Worm (Caenorhabditis elegans) whole organism, L3 larva: Measurements from ENCODE around the gene dat-1.
A peak's percentile ranks its signal among the peaks of the same experiment; 100 is the strongest.

ENCODE experiments used
- R02D3.7 ChIP-seq: fragments of 150-350 bp; optimal IDR thresholded peaks from 2 replicates; lab custom pipeline; 2014; ENCODE audit warnings: missing biosample characterization, missing genetic modification characterization
- ZK546.5 ChIP-seq: sonication (generic microtip); optimal IDR thresholded peaks from 2 replicates; lab custom pipeline; 2017; ENCODE audit warnings: missing biosample characterization, missing genetic modification characterization
- aly-2 ChIP-seq: fragments of 150-350 bp; optimal IDR thresholded peaks from 2 replicates; lab custom pipeline; 2014; ENCODE audit warnings: missing biosample characterization, missing genetic modification characterization
- ama-1 ChIP-seq: fragments of 150-350 bp; optimal IDR thresholded peaks from 2 replicates; lab custom pipeline; 2018
- ceh-16 ChIP-seq: sonication (generic microtip); optimal IDR thresholded peaks from 2 replicates; lab custom pipeline; 2017; ENCODE audit warnings: missing biosample characterization, missing genetic modification characterization
- ceh-28 ChIP-seq: fragments of 150-350 bp; optimal IDR thresholded peaks from 2 replicates; lab custom pipeline; 2014; ENCODE audit warnings: missing biosample characterization, missing genetic modification reagents, missing genetic modification characterization
- ceh-82 ChIP-seq: fragments of 150-350 bp; optimal IDR thresholded peaks from 2 replicates; lab custom pipeline; 2014; ENCODE audit warnings: missing biosample characterization, missing genetic modification characterization
- egl-5 ChIP-seq: fragments of 150-350 bp; optimal IDR thresholded peaks from 2 replicates; lab custom pipeline; 2017; ENCODE audit warnings: missing biosample characterization, missing genetic modification reagents, missing genetic modification characterization, inconsistent platforms
- elt-1 ChIP-seq: fragments of 150-350 bp; optimal IDR thresholded peaks from 2 replicates; lab custom pipeline; 2014; ENCODE audit warnings: missing biosample characterization, missing genetic modification characterization
- elt-2 ChIP-seq: sonication (generic microtip); optimal IDR thresholded peaks from 2 replicates; lab custom pipeline; 2016; ENCODE audit warnings: missing genetic modification reagents, mild to moderate bottlenecking, missing genetic modification characterization, missing compliant biosample characterization
- eor-1 ChIP-seq, 2 experiments: fragments of 150-350 bp; optimal IDR thresholded peaks; 2 replicates each; lab custom pipeline; 2014 to 2018; ENCODE audit warnings: missing biosample characterization in 2 of 2, missing genetic modification characterization in 2 of 2
- fkh-10 ChIP-seq: sonication (generic microtip); optimal IDR thresholded peaks from 2 replicates; lab custom pipeline; 2017; ENCODE audit warnings: missing biosample characterization, missing genetic modification reagents, missing genetic modification characterization
- jun-1 ChIP-seq: fragments of 150-350 bp; optimal IDR thresholded peaks from 2 replicates; lab custom pipeline; 2014; ENCODE audit warnings: missing biosample characterization, missing genetic modification reagents, missing genetic modification characterization
- lin-15B ChIP-seq: fragments of 150-350 bp; optimal IDR thresholded peaks from 2 replicates; lab custom pipeline; 2014; ENCODE audit warnings: missing biosample characterization, missing genetic modification characterization
- lsy-12 ChIP-seq: sonication (generic microtip); optimal IDR thresholded peaks from 2 replicates; lab custom pipeline; 2016; ENCODE audit warnings: mild to moderate bottlenecking, missing genetic modification characterization, missing compliant biosample characterization
- mdl-1 ChIP-seq: fragments of 150-350 bp; optimal IDR thresholded peaks from 2 replicates; lab custom pipeline; 2014; ENCODE audit warnings: missing biosample characterization, missing genetic modification characterization
- mml-1 ChIP-seq: fragments of 150-350 bp; sonication (generic microtip); optimal IDR thresholded peaks from 3 replicates; lab custom pipeline; 2014; ENCODE audit warnings: missing biosample characterization, missing genetic modification characterization
- nfya-1 ChIP-seq: sonication (generic microtip); optimal IDR thresholded peaks from 2 replicates; lab custom pipeline; 2017; ENCODE audit warnings: missing genetic modification characterization, mild to moderate bottlenecking, missing compliant biosample characterization, antibody characterized with exemption, moderate library complexity; ENCODE audit not compliant: insufficient read depth
- nhr-23 ChIP-seq: fragments of 150-350 bp; optimal IDR thresholded peaks from 2 replicates; lab custom pipeline; 2014; ENCODE audit warnings: missing biosample characterization, missing genetic modification reagents, missing genetic modification characterization
- nhr-28 ChIP-seq: fragments of 150-350 bp; optimal IDR thresholded peaks from 2 replicates; lab custom pipeline; 2014; ENCODE audit warnings: missing biosample characterization, missing genetic modification characterization
- nhr-43 ChIP-seq: sonication (generic microtip); optimal IDR thresholded peaks from 2 replicates; lab custom pipeline; 2016; ENCODE audit warnings: mild to moderate bottlenecking, missing genetic modification characterization, missing compliant biosample characterization; ENCODE audit not compliant: poor library complexity, severe bottlenecking
- nhr-67 ChIP-seq: fragments of 150-350 bp; optimal IDR thresholded peaks from 2 replicates; lab custom pipeline; 2014; ENCODE audit warnings: missing biosample characterization, missing genetic modification characterization
- nhr-76 ChIP-seq: fragments of 150-350 bp; sonication (generic microtip); optimal IDR thresholded peaks from 5 replicates; lab custom pipeline; 2014; ENCODE audit warnings: missing biosample characterization, missing genetic modification characterization
- nhr-77 ChIP-seq: fragments of 150-350 bp; optimal IDR thresholded peaks from 2 replicates; lab custom pipeline; 2014; ENCODE audit warnings: missing biosample characterization, missing genetic modification characterization
- pha-4 ChIP-seq: fragments of 150-350 bp; optimal IDR thresholded peaks from 2 replicates; lab custom pipeline; 2014; ENCODE audit warnings: missing biosample characterization, missing genetic modification reagents, missing genetic modification characterization
- pqm-1 ChIP-seq: fragments of 150-350 bp; optimal IDR thresholded peaks from 2 replicates; lab custom pipeline; 2017; ENCODE audit warnings: missing biosample characterization, missing genetic modification characterization, inconsistent platforms
- sea-2 ChIP-seq: fragments of 150-350 bp; sonication (generic microtip); optimal IDR thresholded peaks from 4 replicates; lab custom pipeline; 2014; ENCODE audit warnings: missing biosample characterization, missing genetic modification reagents, missing genetic modification characterization
- tbx-2 ChIP-seq: sonication (generic microtip); optimal IDR thresholded peaks from 2 replicates; lab custom pipeline; 2016; ENCODE audit warnings: mild to moderate bottlenecking, missing genetic modification characterization, missing compliant biosample characterization
- unc-39 ChIP-seq: sonication (generic microtip); optimal IDR thresholded peaks from 4 replicates; lab custom pipeline; 2017; ENCODE audit warnings: missing biosample characterization, missing genetic modification characterization
- unc-62 ChIP-seq: fragments of 150-350 bp; sonication (generic microtip); optimal IDR thresholded peaks from 4 replicates; lab custom pipeline; 2014; ENCODE audit warnings: missing biosample characterization, missing genetic modification reagents, missing genetic modification characterization
- zag-1 ChIP-seq: fragments of 150-350 bp; optimal IDR thresholded peaks from 2 replicates; lab custom pipeline; 2014; ENCODE audit warnings: missing biosample characterization, missing genetic modification characterization
- ztf-4 ChIP-seq: fragments of 150-350 bp; optimal IDR thresholded peaks from 2 replicates; lab custom pipeline; 2014; ENCODE audit warnings: missing biosample characterization, missing genetic modification characterization

Gene dat-1

DNA sequence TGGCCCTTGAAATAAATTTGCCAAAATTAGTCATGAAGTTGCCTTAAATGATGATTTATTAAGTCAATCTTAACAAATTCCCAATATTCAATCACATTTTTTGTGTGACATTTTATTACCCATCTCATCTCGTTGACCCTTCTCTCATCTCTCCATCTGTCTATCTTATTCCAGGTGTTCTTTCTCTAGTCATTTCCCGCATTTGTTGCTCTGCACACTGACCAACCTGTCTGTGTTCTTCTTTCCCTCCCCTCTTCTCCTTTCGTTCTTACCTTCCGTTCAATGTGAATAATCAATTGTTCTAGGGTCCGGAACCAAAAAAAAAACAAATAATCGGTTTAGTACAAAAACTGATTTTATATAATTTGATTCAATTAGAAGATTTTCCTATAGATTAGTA lies 4.4 kb downstream of the dat-1 start, which contains the start of gene T02C1.1:
Gene T02C1.1 (plus strand): TSS at position 305 of the 400 bp plus-strand sequence.
- TF ChIP-seq tbx-2 (tag; lab: Kevin White, UChicago) (no peak), nhr-43 (tag; lab: Kevin White, UChicago) (no peak)

DNA sequence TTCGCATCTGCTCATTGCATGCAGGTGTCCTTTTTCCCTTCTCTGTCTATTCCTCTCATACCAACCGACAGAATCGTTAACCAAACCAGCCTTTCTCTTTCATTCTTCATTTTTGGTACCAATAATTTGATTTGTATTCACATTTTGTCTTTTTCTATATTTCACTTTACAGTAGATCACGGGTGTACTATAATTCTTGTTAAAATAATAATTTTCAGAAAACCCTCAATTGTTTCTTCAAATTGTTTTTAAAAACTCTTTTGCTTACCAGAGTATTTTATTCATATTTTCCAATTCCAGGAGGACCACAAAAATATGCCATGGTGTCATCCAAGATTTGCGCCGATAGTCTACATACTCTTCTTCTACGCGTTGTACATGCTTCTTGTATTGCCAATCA lies 8.0 kb downstream of the dat-1 start, which contains the start of gene T02C1.2:
Gene T02C1.2 (plus strand): TSS at position 301 of the 400 bp plus-strand sequence.
- TF ChIP-seq R02D3.7 (no peak), ceh-82 (tag; lab: Kevin White, UChicago) (no peak), nhr-43 (tag; lab: Kevin White, UChicago) (no peak), fkh-10 (no peak), lsy-12 (tag; lab: Kevin White, UChicago) (no peak), ama-1 (no peak), nfya-1 (no peak), pha-4 (tag; lab: Kevin White, UChicago) (no peak), unc-39 (no peak), mdl-1 (no peak), ceh-28 (tag; lab: Kevin White, UChicago) (no peak), pqm-1 (tag; lab: Kevin White, UChicago) (no peak), sea-2 (GFP tag; lab: Kevin White, UChicago) (no peak), eor-1 (tag; optimal IDR thresholded peaks at IDR 0.05; lab: Kevin White, UChicago) (no peak), nhr-76 (tag; lab: Kevin White, UChicago) (no peak), ZK546.5 (tag; lab: Kevin White, UChicago) (no peak), nhr-23 (tag; lab: Kevin White, UChicago) (no peak), nhr-77 (tag; lab: Kevin White, UChicago) (no peak)

DNA sequence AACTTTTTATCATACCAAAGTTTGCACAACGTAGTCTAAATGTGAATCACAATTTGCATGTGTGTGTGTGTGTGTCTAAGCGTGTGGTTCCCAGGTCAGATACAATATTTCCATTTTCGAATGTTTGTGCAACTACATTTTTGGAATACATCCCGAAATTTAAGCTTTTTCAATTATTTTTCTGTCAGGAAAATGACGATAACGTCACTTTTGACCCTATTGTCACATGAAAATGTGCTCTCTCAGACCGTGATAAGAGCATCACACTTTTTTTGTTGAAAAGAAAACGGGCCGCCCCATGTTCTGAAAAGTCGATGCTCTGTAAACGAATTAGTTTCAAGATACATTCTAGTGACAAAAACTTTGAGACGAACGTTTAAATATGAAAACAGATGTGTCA lies 12.2 kb downstream of the dat-1 start:
- TF ChIP-seq eor-1 (tag; optimal IDR thresholded peaks at IDR 0.05; lab: Kevin White, UChicago) = no peak
- no peak for TF ChIP-seq mml-1 (tag; lab: Kevin White, UChicago)
- peak; percentile 51 for TF ChIP-seq pqm-1 (tag; lab: Kevin White, UChicago)
- TF ChIP-seq unc-62 (GFP tag; lab: Kevin White, UChicago) = no peak
- no peak for TF ChIP-seq nhr-28 (tag; lab: Kevin White, UChicago)
- TF ChIP-seq zag-1 (tag; lab: Kevin White, UChicago) = no peak
- no peak for TF ChIP-seq lin-15B (tag; lab: Kevin White, UChicago)
- peak; percentile 26 for TF ChIP-seq jun-1
- TF ChIP-seq nhr-67 (tag; lab: Kevin White, UChicago) = no peak
- no peak for TF ChIP-seq fkh-10
- TF ChIP-seq aly-2 = no peak
- TF ChIP-seq mdl-1 = no peak
- TF ChIP-seq egl-5 (tag; lab: Kevin White, UChicago) = no peak
- TF ChIP-seq elt-2 (tag; lab: Kevin White, UChicago) = peak; percentile 81

DNA sequence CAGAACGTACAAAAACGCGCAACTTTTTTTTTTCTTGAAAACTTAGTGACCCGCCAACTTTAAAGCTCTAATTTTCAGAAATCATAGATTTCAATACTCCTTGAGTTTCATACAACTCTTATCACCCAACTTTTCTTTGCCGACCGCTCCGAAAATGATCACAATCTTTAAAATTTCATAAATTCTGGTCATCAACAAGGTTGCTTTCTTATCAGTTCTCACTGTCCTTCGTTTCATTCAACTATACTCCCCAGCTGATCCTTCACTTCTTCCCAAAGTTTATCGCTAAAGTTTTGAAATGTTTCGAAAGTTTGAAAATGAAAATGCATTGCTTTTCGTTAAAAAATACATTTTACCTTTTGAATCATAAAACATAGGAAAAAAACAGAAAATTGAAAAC lies 13.0 kb downstream of the dat-1 start:
- no peak for TF ChIP-seq aly-2
- peak; percentile 83 for TF ChIP-seq elt-2 (tag; lab: Kevin White, UChicago)
- TF ChIP-seq elt-1 (tag; lab: Kevin White, UChicago) = no peak
- peak; percentile 72 for TF ChIP-seq pqm-1 (tag; lab: Kevin White, UChicago)
- peak; percentile 15 for TF ChIP-seq pha-4 (tag; lab: Kevin White, UChicago)
- TF ChIP-seq nhr-23 (tag; lab: Kevin White, UChicago) = no peak

DNA sequence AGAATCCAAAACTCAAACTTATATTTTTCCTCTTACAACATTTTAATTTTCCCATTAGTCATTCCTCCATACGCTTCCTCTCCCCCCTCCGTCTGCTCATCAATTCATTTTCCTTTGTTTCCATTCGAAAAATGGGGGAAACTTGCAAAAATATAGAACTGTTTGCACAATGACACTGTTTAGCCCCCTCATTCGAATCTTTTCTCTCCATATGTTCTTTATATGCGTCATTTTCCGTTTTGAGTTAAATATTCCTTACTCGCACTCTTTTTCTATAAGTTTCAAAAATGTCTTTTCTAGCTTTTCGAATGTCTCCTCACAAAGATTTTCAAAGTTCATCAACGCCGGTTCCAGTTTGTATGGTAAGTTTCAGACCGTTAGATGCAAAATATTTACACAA lies 14.2 kb downstream of the dat-1 start, which contains the start of gene M01A8.1:
Gene M01A8.1 (plus strand): TSS at position 301 of the 400 bp plus-strand sequence.
- no peak for TF ChIP-seq fkh-10
- no peak for TF ChIP-seq ztf-4 (tag; lab: Kevin White, UChicago)
- no peak for TF ChIP-seq nfya-1
- no peak for TF ChIP-seq ceh-16 (tag; lab: Kevin White, UChicago)
- no peak for TF ChIP-seq unc-39
- no peak for TF ChIP-seq nhr-23 (tag; lab: Kevin White, UChicago)
- no peak for TF ChIP-seq nhr-77 (tag; lab: Kevin White, UChicago)
- TF ChIP-seq mdl-1 = no peak
- TF ChIP-seq tbx-2 (tag; lab: Kevin White, UChicago) = no peak
- TF ChIP-seq nhr-28 (tag; lab: Kevin White, UChicago) = no peak

DNA sequence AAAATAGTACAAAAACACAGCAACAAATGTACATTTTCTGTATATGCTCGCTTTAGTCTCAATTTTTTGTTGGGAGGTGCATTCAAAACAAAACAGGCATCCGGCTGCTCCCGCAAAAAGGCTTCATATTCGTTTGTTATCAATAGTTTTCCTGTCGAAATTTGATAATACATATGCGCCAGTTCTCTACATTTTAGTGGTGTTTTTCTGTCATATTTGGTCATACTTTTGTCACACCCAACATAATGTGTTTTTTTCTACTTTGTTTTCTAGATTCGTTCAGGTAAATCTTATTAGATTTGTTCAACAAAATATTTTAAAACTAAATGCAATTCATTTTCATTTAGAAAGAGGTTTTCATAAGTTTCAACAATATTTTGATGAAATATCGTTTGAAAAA lies 15.7 kb downstream of the dat-1 start:
- TF ChIP-seq aly-2 (no peak), elt-2 (tag; lab: Kevin White, UChicago) (peak; percentile 46)
- TF ChIP-seq, all 47 proteins: peak for 1
